Fruit fly (Drosophila melanogaster): ENCODE measurements around the gene CG31709.

The CG31709 gene

DNA sequence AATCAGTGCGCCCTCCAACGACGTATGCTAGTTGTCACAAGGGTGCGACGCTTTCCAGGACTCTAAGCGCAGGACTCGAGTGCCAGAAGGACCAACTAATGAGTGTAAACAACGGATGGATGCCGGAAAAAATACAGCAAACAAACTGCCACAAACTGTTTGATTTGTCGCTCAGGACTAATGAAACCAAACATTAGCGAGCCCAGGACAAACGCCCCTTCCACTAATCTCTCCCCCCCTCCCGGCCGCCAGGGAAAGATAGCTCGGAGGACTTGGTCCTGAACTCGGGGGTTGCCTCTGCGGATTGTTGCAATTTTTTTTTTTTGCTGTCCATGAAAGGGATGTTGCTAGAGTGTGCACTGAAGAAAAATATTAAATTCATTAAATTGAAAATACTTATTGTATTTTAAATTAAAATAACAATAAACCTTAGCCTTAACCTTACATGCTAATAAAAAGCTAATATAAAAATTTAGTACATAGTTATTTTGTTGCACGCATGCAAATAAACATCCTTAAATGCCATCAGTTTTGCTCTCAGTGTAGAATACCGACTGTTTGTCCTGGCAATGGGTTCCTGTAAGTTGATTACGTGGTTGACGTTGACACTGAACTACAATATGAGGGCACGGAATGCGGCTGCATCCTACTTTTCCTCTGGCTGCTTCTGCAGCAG, 15.3 kb upstream of the CG31709 start (continued):
- TF ChIP-seq CG8290 (GFP tag; optimal IDR thresholded peaks at IDR 0.05) (no peak), CG8290 (tag; optimal IDR thresholded peaks at IDR 0.05) (no peak), tin (GFP tag; optimal IDR thresholded peaks at IDR 0.05) (peak; percentile 5), bowl (GFP tag; IDR thresholded peaks at IDR 0.05) (no peak), Kr (GFP tag; optimal IDR thresholded peaks at IDR 0.05) (no peak), disco-r (GFP tag; optimal IDR thresholded peaks at IDR 0.05) (no peak), ab (GFP tag; optimal IDR thresholded peaks at IDR 0.05) (no peak), Hey (tag; optimal IDR thresholded peaks at IDR 0.05) (no peak), hkb (optimal IDR thresholded peaks at IDR 0.05) (no peak), hkb (GFP tag; IDR thresholded peaks at IDR 0.05) (peak; percentile 37; the same call in 1 of the 2 replicates), gce (GFP tag; IDR thresholded peaks at IDR 0.05) (no peak), CG7372 (GFP tag; IDR thresholded peaks at IDR 0.05) (no peak), Vsx1 (GFP tag; optimal IDR thresholded peaks at IDR 0.05) (no peak), CG8924 (tag; optimal IDR thresholded peaks at IDR 0.05) (peak; percentile 51), CG1647 (GFP tag; optimal IDR thresholded peaks at IDR 0.05) (no peak), dmrt11E (tag; optimal IDR thresholded peaks at IDR 0.05) (peak; percentile 86), danr (GFP tag; IDR thresholded peaks at IDR 0.05) (no peak), abd-A (tag; optimal IDR thresholded peaks at IDR 0.05) (no peak), row (GFP tag; IDR thresholded peaks at IDR 0.05) (peak; percentile 75), Atf-2 (GFP tag; optimal IDR thresholded peaks at IDR 0.05) (no peak), CG5245 (GFP tag; optimal IDR thresholded peaks at IDR 0.05) (peak; percentile 10), insv (GFP tag; optimal IDR thresholded peaks at IDR 0.05) (no peak), CG3726 (GFP tag; IDR thresholded peaks at IDR 0.05) (no peak), CG3065 (GFP tag; optimal IDR thresholded peaks at IDR 0.05) (no peak), CG17829 (tag; optimal IDR thresholded peaks at IDR 0.05) (peak; percentile 80), pnt (GFP tag; optimal IDR thresholded peaks at IDR 0.05) (no peak), Deaf1 (tag; optimal IDR thresholded peaks at IDR 0.05) (no peak), Dll (GFP tag; IDR thresholded peaks at IDR 0.05; ENCODE audit: partially characterized antibody) (no peak), corto (GFP tag; optimal IDR thresholded peaks at IDR 0.05) (no peak), fd64A (GFP tag; optimal IDR thresholded peaks at IDR 0.05) (no peak), peb (GFP tag; IDR thresholded peaks at IDR 0.05) (peak; percentile 25; the same call in 1 of the 2 replicates), CG13775 (GFP tag; optimal IDR thresholded peaks at IDR 0.05) (peak; percentile 44), CG8478 (optimal IDR thresholded peaks at IDR 0.05) (no peak), D (optimal IDR thresholded peaks at IDR 0.05) (no peak), D (GFP tag; optimal IDR thresholded peaks at IDR 0.05) (peak; percentile 58), B-H1 (GFP tag; IDR thresholded peaks at IDR 0.05) (no peak), HLHmδ (GFP tag; optimal IDR thresholded peaks at IDR 0.05) (no peak), Hr3 (GFP tag; optimal IDR thresholded peaks at IDR 0.05) (peak; percentile 33), CG15269 (tag; optimal IDR thresholded peaks at IDR 0.05) (no peak), CG10147 (GFP tag; optimal IDR thresholded peaks at IDR 0.05) (no peak), BEAF-32 (GFP tag; optimal IDR thresholded peaks at IDR 0.05) (no peak), CG3407 (GFP tag; optimal IDR thresholded peaks at IDR 0.05) (no peak), sqz (GFP tag; optimal IDR thresholded peaks at IDR 0.05) (peak; percentile 91), HLH54F (GFP tag; optimal IDR thresholded peaks at IDR 0.05) (no peak), sr (GFP tag; IDR thresholded peaks at IDR 0.05) (no peak), bsh (GFP tag; optimal IDR thresholded peaks at IDR 0.05) (peak in 1 of 2 experiments; percentile 78), CG4730 (GFP tag; IDR thresholded peaks at IDR 0.05) (0 out of 2 replicates have a peak, but pooled peaks have one; percentile 37), lmd (GFP tag; IDR thresholded peaks at IDR 0.05) (no peak), H2.0 (GFP tag; IDR thresholded peaks at IDR 0.05) (0 out of 2 replicates have a peak, but pooled peaks have one; percentile 14), tap (tag; optimal IDR thresholded peaks at IDR 0.05) (peak; percentile 31), Oli (tag; optimal IDR thresholded peaks at IDR 0.05) (peak; percentile 32), CG8359 (GFP tag; optimal IDR thresholded peaks at IDR 0.05; ENCODE audit: borderline replicate concordance) (peak; percentile 43)

Data from whole organism, embryonic.